Worm (Caenorhabditis elegans) whole organism, L3 larva: Measurements from ENCODE around the gene sel-8.

Experiments used
- R02D3.7 ChIP-seq: fragments of 150-350 bp; optimal IDR thresholded peaks from 2 replicates; lab custom pipeline; 2014; ENCODE audit warnings: missing biosample characterization, missing genetic modification characterization
- ZK546.5 ChIP-seq: sonication (generic microtip); optimal IDR thresholded peaks from 2 replicates; lab custom pipeline; 2017; ENCODE audit warnings: missing biosample characterization, missing genetic modification characterization
- ceh-16 ChIP-seq: sonication (generic microtip); optimal IDR thresholded peaks from 2 replicates; lab custom pipeline; 2017; ENCODE audit warnings: missing biosample characterization, missing genetic modification characterization
- ceh-9 ChIP-seq: sonication (generic microtip); optimal IDR thresholded peaks from 2 replicates; lab custom pipeline; 2018; ENCODE audit warnings: missing biosample characterization, missing genetic modification characterization
- elt-1 ChIP-seq: fragments of 150-350 bp; optimal IDR thresholded peaks from 2 replicates; lab custom pipeline; 2014; ENCODE audit warnings: missing biosample characterization, missing genetic modification characterization
- nhr-12 ChIP-seq: fragments of 150-350 bp; optimal IDR thresholded peaks from 2 replicates; lab custom pipeline; 2014; ENCODE audit warnings: missing biosample characterization, missing genetic modification characterization
- nhr-237 ChIP-seq: fragments of 150-350 bp; optimal IDR thresholded peaks from 2 replicates; lab custom pipeline; 2014; ENCODE audit warnings: missing biosample characterization, missing genetic modification characterization
- unc-39 ChIP-seq: sonication (generic microtip); optimal IDR thresholded peaks from 4 replicates; lab custom pipeline; 2017; ENCODE audit warnings: missing biosample characterization, missing genetic modification characterization
- unc-62 ChIP-seq: fragments of 150-350 bp; sonication (generic microtip); optimal IDR thresholded peaks from 4 replicates; lab custom pipeline; 2014; ENCODE audit warnings: missing biosample characterization, missing genetic modification reagents, missing genetic modification characterization

DNA sequence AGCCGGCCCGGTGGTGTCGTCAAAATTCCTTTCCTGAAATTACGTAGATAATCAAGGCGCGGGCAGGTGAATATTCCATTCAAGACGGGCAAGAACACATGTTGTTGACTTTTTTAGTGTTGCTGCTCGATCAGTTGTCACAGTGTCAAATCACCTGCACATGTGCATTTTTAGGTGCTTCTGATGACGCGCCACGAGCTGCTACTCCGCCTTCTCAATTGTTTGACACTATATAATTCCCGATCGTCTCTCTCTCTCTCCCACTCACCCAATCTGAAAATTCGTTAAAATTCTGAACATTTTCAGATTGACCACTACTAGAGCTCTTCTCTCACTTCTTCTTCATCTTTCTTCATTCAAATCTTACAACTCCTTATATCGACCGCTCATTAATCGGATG is 53.7 kb downstream of the sel-8 start, which contains the start of gene nhr-6:
- TF ChIP-seq nhr-12 (tag; lab: Kevin White, UChicago) (no peak), R02D3.7 (tag; lab: Kevin White, UChicago) (no peak), unc-39 (tag; lab: Kevin White, UChicago) (no peak), unc-62 (GFP tag; lab: Kevin White, UChicago) (no peak), ZK546.5 (tag; lab: Kevin White, UChicago) (no peak), nhr-237 (no peak), elt-1 (tag; lab: Kevin White, UChicago) (no peak), ceh-9 (no peak), ceh-16 (tag; lab: Kevin White, UChicago) (no peak)
